Fruit fly (Drosophila melanogaster) whole organism, pupa: ENCODE data around the gene cerv.

ENCODE experiments used
- CG10348 ChIP-seq: fragments of 200-800 bp; sonication (Bioruptor generic); IDR thresholded peaks from 2 replicates; pipeline ENCODE4 v1.3.6; 2022; ENCODE audit warnings: missing biosample characterization, missing genetic modification characterization
- CG12605 ChIP-seq: fragments of 200-800 bp; sonication (Bioruptor generic); IDR thresholded peaks from 2 replicates; pipeline ENCODE4 v1.3.6; 2022; ENCODE audit warnings: missing biosample characterization, missing genetic modification characterization
- CG13204 ChIP-seq: fragments of 200-800 bp; sonication (Bioruptor generic); optimal IDR thresholded peaks from 2 replicates; lab custom pipeline; 2018; ENCODE audit warnings: missing biosample characterization, mild to moderate bottlenecking, missing genetic modification characterization, moderate library complexity
- CG14655 ChIP-seq: fragments of 200-800 bp; sonication (Bioruptor generic); optimal IDR thresholded peaks from 3 replicates; lab custom pipeline; 2017; ENCODE audit warnings: mild to moderate bottlenecking, missing biosample characterization, missing genetic modification reagents, missing genetic modification characterization
- CG15710 ChIP-seq: fragments of 200-800 bp; sonication (Bioruptor generic); optimal IDR thresholded peaks from 2 replicates; lab custom pipeline; 2018; ENCODE audit warnings: missing biosample characterization, mild to moderate bottlenecking, missing genetic modification characterization, moderate library complexity
- CG17806 ChIP-seq: fragments of 200-800 bp; sonication (Bioruptor generic); optimal IDR thresholded peaks from 2 replicates; lab custom pipeline; 2018; ENCODE audit warnings: missing biosample characterization, mild to moderate bottlenecking, missing genetic modification characterization, moderate library complexity
- CG32121 ChIP-seq: fragments of 200-800 bp; sonication (Bioruptor generic); IDR thresholded peaks from 2 replicates; pipeline ENCODE4 v1.3.6; 2022; ENCODE audit warnings: missing biosample characterization, missing genetic modification characterization
- CG34367 ChIP-seq: fragments of 200-800 bp; sonication (Bioruptor generic); optimal IDR thresholded peaks from 2 replicates; lab custom pipeline; 2018; ENCODE audit warnings: missing biosample characterization, mild to moderate bottlenecking, missing genetic modification characterization
- CG4496 ChIP-seq: fragments of 200-800 bp; sonication (Bioruptor generic); IDR thresholded peaks from 3 replicates; pipeline ENCODE4 v1.3.6; 2022; ENCODE audit warnings: missing biosample characterization, missing genetic modification characterization
- CG8159 ChIP-seq: fragments of 200-800 bp; sonication (Bioruptor generic); optimal IDR thresholded peaks from 3 replicates; lab custom pipeline; 2018; ENCODE audit warnings: missing biosample characterization, mild to moderate bottlenecking, missing genetic modification characterization, moderate library complexity
- CG8301 ChIP-seq: fragments of 200-800 bp; sonication (Bioruptor generic); optimal IDR thresholded peaks from 2 replicates; lab custom pipeline; 2018; ENCODE audit warnings: missing biosample characterization, mild to moderate bottlenecking, missing genetic modification characterization
- CG9948 ChIP-seq: fragments of 200-800 bp; sonication (Bioruptor generic); optimal IDR thresholded peaks from 2 replicates; lab custom pipeline; 2018; ENCODE audit warnings: missing biosample characterization, mild to moderate bottlenecking, missing genetic modification characterization, moderate library complexity
- D1 ChIP-seq: fragments of 200-800 bp; sonication (Bioruptor generic); optimal IDR thresholded peaks from 2 replicates; lab custom pipeline; 2018; ENCODE audit warnings: missing biosample characterization, mild to moderate bottlenecking, missing genetic modification characterization, moderate library complexity
- EcR ChIP-seq: fragments of 200-800 bp; sonication (Bioruptor generic); optimal IDR thresholded peaks from 3 replicates; lab custom pipeline; 2019; ENCODE audit warnings: missing biosample characterization, missing genetic modification characterization, mild to moderate bottlenecking, moderate library complexity, missing genetic modification reagents
- Ets98B ChIP-seq: fragments of 200-800 bp; sonication (Bioruptor generic); IDR thresholded peaks from 2 replicates; pipeline ENCODE4 v1.3.6; 2022; ENCODE audit warnings: missing biosample characterization, missing genetic modification characterization
- Pif1A ChIP-seq: fragments of 200-800 bp; sonication (Bioruptor generic); optimal IDR thresholded peaks from 3 replicates; lab custom pipeline; 2016; ENCODE audit warnings: missing biosample characterization, missing genetic modification characterization
- Pif1B ChIP-seq: fragments of 200-800 bp; sonication (Bioruptor generic); optimal IDR thresholded peaks from 3 replicates; lab custom pipeline; 2016; ENCODE audit warnings: missing biosample characterization, missing genetic modification characterization
- Snoo ChIP-seq: fragments of 200-800 bp; sonication (Bioruptor generic); optimal IDR thresholded peaks from 3 replicates; lab custom pipeline; 2017; ENCODE audit warnings: missing biosample characterization, mild to moderate bottlenecking, missing genetic modification characterization, inconsistent platforms
- fd96Ca ChIP-seq: fragments of 200-800 bp; sonication (Bioruptor generic); IDR thresholded peaks from 3 replicates; pipeline ENCODE4 v1.3.6; 2022; ENCODE audit warnings: missing biosample characterization, missing genetic modification characterization
- gl ChIP-seq: fragments of 200-800 bp; sonication (Bioruptor generic); optimal IDR thresholded peaks from 2 replicates; lab custom pipeline; 2018; ENCODE audit warnings: missing biosample characterization, mild to moderate bottlenecking, missing genetic modification characterization
- rn ChIP-seq: fragments of 200-800 bp; sonication (Bioruptor generic); IDR thresholded peaks from 2 replicates; pipeline ENCODE4 v1.3.6; 2022; ENCODE audit warnings: missing biosample characterization, missing genetic modification characterization

cerv gene

DNA sequence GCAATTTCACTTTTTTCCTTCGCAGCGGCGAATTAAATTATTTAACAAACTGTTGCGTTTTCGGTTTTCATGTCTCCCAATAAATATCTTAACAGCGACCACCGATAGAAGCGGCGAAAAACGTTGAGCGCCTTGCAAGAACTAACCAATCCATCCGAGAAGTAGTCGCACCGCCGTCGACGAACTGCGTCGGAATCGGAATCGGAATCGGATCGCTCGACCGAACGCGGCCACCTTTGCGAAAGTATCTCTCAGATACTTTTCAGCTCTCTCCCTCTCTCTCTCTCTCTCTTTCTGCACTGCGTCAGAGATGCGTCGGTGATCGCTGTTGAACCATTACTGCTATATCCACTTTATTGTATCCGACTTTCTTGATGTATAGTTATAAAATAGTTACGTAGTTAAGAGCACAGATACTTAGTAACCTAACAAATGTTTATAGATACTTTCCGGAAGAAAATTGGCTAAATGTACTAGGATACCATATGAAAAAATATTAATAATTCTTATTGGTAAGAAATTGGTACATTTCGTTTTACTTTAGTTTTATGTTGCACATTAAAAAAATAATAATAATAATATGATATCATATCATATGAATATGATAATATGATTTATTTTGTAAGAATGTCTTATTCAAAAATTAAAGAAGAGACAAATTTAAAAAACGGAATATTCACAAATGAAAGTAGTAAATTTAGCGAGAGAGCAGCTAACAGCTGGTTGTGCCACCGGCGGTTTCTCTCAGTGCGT lies 15.7 kb upstream of the cerv start, which contains the start of gene Chsy:
Gene Chsy, minus strand, starts transcription at position 58 of the 753 bp plus-strand sequence.
- TF ChIP-seq CG13204 (GFP tag; lab: Kevin White, UChicago), result peak; percentile 2
- TF ChIP-seq EcR (GFP tag; lab: Kevin White, UChicago), result no peak
- no peak for TF ChIP-seq CG17806 (tag; lab: Kevin White, UChicago)
- no peak for TF ChIP-seq Pif1B
- TF ChIP-seq CG15710 (tag; lab: Kevin White, UChicago), result peak; percentile 1
- peak; percentile 37; the same call in 1 of the 2 replicates for TF ChIP-seq CG12605 (GFP tag; lab: Robert Waterston, UW)
- TF ChIP-seq D1 (tag; lab: Kevin White, UChicago), result peak; percentile 3
- TF ChIP-seq CG14655, result peak; percentile 53
- 0 out of 3 replicates have a peak, but pooled peaks have one; percentile 47 for TF ChIP-seq CG4496
- TF ChIP-seq fd96Ca (GFP tag; lab: Robert Waterston, UW), result peak; percentile 13; the same call in 1 of the 3 replicates
- peak; percentile 24 for TF ChIP-seq CG8159 (tag; lab: Kevin White, UChicago)
- peak; percentile 14 for TF ChIP-seq Ets98B
- peak; percentile 15; the same call in 1 of the 2 replicates for TF ChIP-seq CG32121

- peak; percentile 33 for TF ChIP-seq EcR (GFP tag; lab: Kevin White, UChicago)
- TF ChIP-seq CG4496, result no peak
Observed at dm6 chrX:15592822-15593476, 15.0 kb upstream of the cerv start.

- TF ChIP-seq Ets98B (no peak), fd96Ca (GFP tag; lab: Robert Waterston, UW) (no peak), EcR (GFP tag; lab: Kevin White, UChicago) (peak; percentile 66), CG10348 (GFP tag; lab: Robert Waterston, UW) (no peak), rn (GFP tag; lab: Robert Waterston, UW) (no peak), CG4496 (0 out of 3 replicates have a peak, but pooled peaks have one; percentile 42), CG15710 (tag; lab: Kevin White, UChicago) (no peak), Pif1A (no peak), Pif1B (no peak), CG8301 (tag; lab: Kevin White, UChicago) (no peak), CG12605 (GFP tag; lab: Robert Waterston, UW) (no peak), CG17806 (tag; lab: Kevin White, UChicago) (no peak), CG34367 (tag; lab: Kevin White, UChicago) (no peak), D1 (tag; lab: Kevin White, UChicago) (no peak), CG14655 (no peak)
Observed at dm6 chrX:15591721-15592491, 13.9 kb upstream of the cerv start.

DNA sequence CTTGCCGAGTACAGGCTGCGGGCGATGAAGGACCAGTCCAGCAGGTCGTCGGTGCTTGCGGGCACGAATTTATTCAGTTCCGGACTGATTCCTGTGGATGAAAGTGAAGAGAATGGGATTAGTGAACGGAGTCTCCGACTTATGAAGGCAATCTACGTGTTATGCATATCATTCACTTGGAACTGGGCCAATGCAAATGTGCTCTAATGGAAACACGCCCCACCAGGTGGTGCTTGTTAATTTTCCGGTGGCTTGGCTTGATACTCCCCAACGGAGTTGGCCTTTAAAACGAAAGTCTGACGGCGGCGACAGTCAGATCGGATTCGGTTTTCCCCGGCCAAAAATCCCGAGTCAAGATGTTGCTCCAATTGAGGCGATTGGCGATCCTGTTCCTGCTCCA lies 9.5 kb upstream of the cerv start, which contains the start of gene Alp11:
Gene Alp11, plus strand, starts transcription at position 301 of the 400 bp plus-strand sequence.
- TF ChIP-seq rn (GFP tag; lab: Robert Waterston, UW) (no peak), CG17806 (tag; lab: Kevin White, UChicago) (no peak), CG32121 (no peak), Snoo (tag; lab: Kevin White, UChicago) (no peak), gl (tag; lab: Kevin White, UChicago) (no peak), CG10348 (GFP tag; lab: Robert Waterston, UW) (no peak), CG13204 (GFP tag; lab: Kevin White, UChicago) (no peak), EcR (GFP tag; lab: Kevin White, UChicago) (no peak), CG14655 (no peak), CG8301 (tag; lab: Kevin White, UChicago) (no peak), Pif1B (no peak), Pif1A (no peak), CG12605 (GFP tag; lab: Robert Waterston, UW) (no peak), Ets98B (no peak), D1 (tag; lab: Kevin White, UChicago) (no peak), CG34367 (tag; lab: Kevin White, UChicago) (no peak), CG15710 (tag; lab: Kevin White, UChicago) (no peak)

dm6 chrX:15583842-15584441 lies 6.0 kb upstream of the cerv start:
- TF ChIP-seq CG8301 (tag; lab: Kevin White, UChicago) (no peak), CG32121 (no peak), Ets98B (no peak), rn (GFP tag; lab: Robert Waterston, UW) (no peak), EcR (GFP tag; lab: Kevin White, UChicago) (no peak), CG10348 (GFP tag; lab: Robert Waterston, UW) (no peak), CG14655 (no peak), CG17806 (tag; lab: Kevin White, UChicago) (no peak), fd96Ca (GFP tag; lab: Robert Waterston, UW) (no peak), Pif1B (no peak), CG12605 (GFP tag; lab: Robert Waterston, UW) (no peak), CG9948 (no peak), gl (tag; lab: Kevin White, UChicago) (no peak), Pif1A (no peak), CG15710 (tag; lab: Kevin White, UChicago) (no peak), Snoo (tag; lab: Kevin White, UChicago) (no peak)
